Worm (Caenorhabditis elegans): ENCODE data around the gene T20D4.3.

T20D4.3 gene

DNA sequence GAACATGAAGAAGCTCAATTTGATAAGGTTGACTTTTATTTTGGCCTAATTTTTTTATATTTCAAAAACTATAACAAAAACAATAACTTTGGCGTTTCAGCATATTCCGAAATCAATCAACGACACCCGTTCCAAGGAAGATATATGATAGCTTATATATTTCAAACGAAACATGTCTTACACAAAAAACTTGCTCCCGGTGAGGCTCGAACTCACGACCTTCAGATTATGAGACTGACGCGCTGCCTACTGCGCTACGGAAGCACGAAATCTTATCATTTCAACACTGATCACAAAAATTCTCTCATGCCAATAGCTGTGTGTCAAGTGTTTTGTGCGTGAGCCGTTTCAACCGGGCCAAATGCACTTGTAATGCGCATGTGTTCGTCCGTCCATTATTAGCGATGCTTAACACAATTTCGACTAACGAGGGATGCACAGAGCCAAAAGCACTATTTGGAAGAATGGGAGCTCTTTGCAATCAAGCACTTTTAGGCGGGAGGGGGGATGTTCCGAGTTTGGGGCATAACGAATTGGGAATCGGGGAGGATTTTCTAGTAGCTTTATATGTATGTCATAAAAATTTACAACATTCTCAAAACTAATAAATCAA, 37.2 kb downstream of the T20D4.3 start:
- TF ChIP-seq elt-3 (tag; optimal IDR thresholded peaks at IDR 0.05) (no peak), unc-62 (GFP tag; optimal IDR thresholded peaks at IDR 0.05) (no peak), tbx-8 (GFP tag; optimal IDR thresholded peaks at IDR 0.05) (no peak), ces-1 (GFP tag; optimal IDR thresholded peaks at IDR 0.05) (peak; percentile 93), cnd-1 (tag; optimal IDR thresholded peaks at IDR 0.05) (no peak)

ce11 chrV:3459919-3460318, 41.9 kb downstream of the T20D4.3 start, which contains the start of gene slc-28.2:
TSS of gene slc-28.2 (plus strand) at chrV:3460219.
- no peak for TF ChIP-seq nhr-28 (tag; optimal IDR thresholded peaks at IDR 0.05)
- no peak for TF ChIP-seq elt-1 (tag; optimal IDR thresholded peaks at IDR 0.05; ENCODE audit: borderline replicate concordance, insufficient read depth)
- no peak for TF ChIP-seq ceh-39 (tag; optimal IDR thresholded peaks at IDR 0.05)
- no peak for TF ChIP-seq zip-8 (tag; optimal IDR thresholded peaks at IDR 0.05)
- no peak for TF ChIP-seq blmp-1 (tag; optimal IDR thresholded peaks at IDR 0.05)
- no peak for TF ChIP-seq sem-2 (GFP tag; optimal IDR thresholded peaks at IDR 0.05)
- no peak for TF ChIP-seq pha-4 (tag; optimal IDR thresholded peaks at IDR 0.05)
- TF ChIP-seq bed-3 (GFP tag; optimal IDR thresholded peaks at IDR 0.05) = no peak
- TF ChIP-seq lsy-2 (tag; optimal IDR thresholded peaks at IDR 0.05) = no peak
- no peak for TF ChIP-seq unc-120 (tag; optimal IDR thresholded peaks at IDR 0.05; ENCODE audit: poor library complexity, severe bottlenecking)
- no peak for TF ChIP-seq cnd-1 (tag; optimal IDR thresholded peaks at IDR 0.05)
- TF ChIP-seq ces-1 (GFP tag; optimal IDR thresholded peaks at IDR 0.05) = no peak

DNA sequence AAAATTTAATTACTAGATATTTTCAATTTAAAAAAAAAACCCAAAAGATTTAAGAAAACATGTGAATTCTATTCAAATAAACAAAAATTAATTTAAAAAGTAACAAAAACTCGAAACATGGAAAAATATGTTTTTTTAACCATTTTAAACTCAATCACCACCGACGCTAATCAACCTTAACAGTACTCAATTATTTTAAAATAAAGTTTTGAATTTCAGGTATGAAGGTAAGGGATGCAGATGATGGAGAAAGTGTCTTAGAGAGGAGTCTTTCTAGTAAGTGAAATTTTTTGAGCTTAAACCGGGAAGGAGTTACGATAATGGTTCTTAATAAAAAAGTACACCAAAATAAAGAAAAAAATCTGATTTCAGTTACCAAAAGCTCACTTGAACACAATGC, 45.5 kb downstream of the T20D4.3 start, which contains the start of gene slc-28.1:
slc-28.1 (plus strand) TSS at position 301 of the 400 bp plus-strand sequence.
- TF ChIP-seq nhr-28 (tag; optimal IDR thresholded peaks at IDR 0.05) (no peak), drap-1 (GFP tag; optimal IDR thresholded peaks at IDR 0.05) (no peak), mab-5 (tag; optimal IDR thresholded peaks at IDR 0.05) (no peak), elt-1 (tag; optimal IDR thresholded peaks at IDR 0.05; ENCODE audit: borderline replicate concordance, insufficient read depth) (no peak)

ce11 chrV:3464897-3465296, 46.9 kb downstream of the T20D4.3 start:
- TF ChIP-seq nhr-2 (tag; optimal IDR thresholded peaks at IDR 0.05) (no peak), unc-62 (GFP tag; optimal IDR thresholded peaks at IDR 0.05) (no peak), elt-1 (tag; optimal IDR thresholded peaks at IDR 0.05; ENCODE audit: borderline replicate concordance, insufficient read depth) (no peak), lin-32 (GFP tag; optimal IDR thresholded peaks at IDR 0.05) (no peak), unc-120 (tag; optimal IDR thresholded peaks at IDR 0.05; ENCODE audit: poor library complexity, severe bottlenecking) (no peak)

- no peak for TF ChIP-seq nhr-2 (tag; optimal IDR thresholded peaks at IDR 0.05)
- TF ChIP-seq drap-1 (GFP tag; optimal IDR thresholded peaks at IDR 0.05) = no peak
- TF ChIP-seq mab-5 (tag; optimal IDR thresholded peaks at IDR 0.05) = no peak
Observed at ce11 chrV:3468436-3468835, 50.4 kb downstream of the T20D4.3 start, which contains the start of gene gst-33. TSS of gene gst-33 (minus strand) at chrV:3468562.

DNA sequence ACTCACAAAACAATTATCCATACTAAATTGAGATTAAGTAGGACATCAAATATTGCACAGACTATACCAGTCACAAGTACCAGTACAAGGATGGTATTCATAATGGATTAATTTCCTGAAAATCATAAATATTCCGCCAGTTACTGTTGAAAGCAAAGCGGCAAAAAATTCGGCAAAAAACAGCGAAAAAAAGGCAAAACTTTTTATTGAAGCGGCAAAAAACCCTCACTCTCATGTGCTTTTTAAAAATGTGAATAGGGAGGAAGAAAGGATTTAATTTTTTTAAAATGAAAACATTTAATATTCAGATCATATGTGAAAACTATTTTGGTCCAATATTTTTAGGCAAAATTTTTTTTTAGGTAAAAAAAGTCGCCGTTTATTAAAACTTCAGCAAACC, 52.8 kb downstream of the T20D4.3 start, which contains the start of gene srbc-29:
srbc-29 (minus strand) TSS at position 101 of the 400 bp plus-strand sequence.
- TF ChIP-seq ces-1 (GFP tag; optimal IDR thresholded peaks at IDR 0.05) = no peak
